Worm (Caenorhabditis elegans) whole organism, midembryonic: ENCODE results near the gene far-5.

Experiments used
- T22C8.4 ChIP-seq: fragments of 200-800 bp; sonication (Bioruptor generic); IDR thresholded peaks from 2 replicates; pipeline ENCODE4 v1.3.6; 2022; ENCODE audit warnings: missing genetic modification characterization, missing compliant biosample characterization
- cog-1 ChIP-seq: sonication (generic microtip); optimal IDR thresholded peaks from 2 replicates; lab custom pipeline; 2016; ENCODE audit warnings: missing genetic modification characterization, missing compliant biosample characterization
- flt-1 ChIP-seq: fragments of 200-800 bp; sonication (Bioruptor generic); IDR thresholded peaks from 2 replicates; pipeline ENCODE4 v1.3.6; 2022; ENCODE audit warnings: missing genetic modification characterization, missing compliant biosample characterization
- klf-2 ChIP-seq: fragments of 200-800 bp; sonication (Bioruptor generic); conservative IDR thresholded peaks from 2 replicates; pipeline ENCODE4 v1.3.6; 2022; ENCODE audit warnings: missing genetic modification reagents, missing genetic modification characterization, missing compliant biosample characterization
- med-1 ChIP-seq: sonication (generic microtip); optimal IDR thresholded peaks from 2 replicates; lab custom pipeline; 2017; ENCODE audit warnings: missing genetic modification characterization, mild to moderate bottlenecking, missing compliant biosample characterization, antibody characterized with exemption, missing genetic modification reagents; ENCODE audit not compliant: insufficient read depth
- ref-1 ChIP-seq: fragments of 200-800 bp; sonication (Bioruptor generic); conservative IDR thresholded peaks from 2 replicates; pipeline ENCODE4 v1.3.6; 2022; ENCODE audit warnings: missing genetic modification reagents, missing genetic modification characterization, missing compliant biosample characterization
- tab-1 ChIP-seq: fragments of 200-800 bp; sonication (Bioruptor generic); IDR thresholded peaks from 2 replicates; pipeline ENCODE4 v1.3.6; 2022; ENCODE audit warnings: missing genetic modification characterization, missing compliant biosample characterization
- ztf-23 ChIP-seq: fragments of 200-800 bp; sonication (Bioruptor generic); IDR thresholded peaks from 2 replicates; pipeline ENCODE4 v1.3.6; 2022; ENCODE audit warnings: missing genetic modification reagents, missing genetic modification characterization, missing compliant biosample characterization
- ztf-29 ChIP-seq: fragments of 200-800 bp; sonication (Bioruptor generic); IDR thresholded peaks from 2 replicates; pipeline ENCODE4 v1.3.6; 2022; ENCODE audit warnings: missing genetic modification reagents, missing genetic modification characterization, missing compliant biosample characterization

The far-5 gene

ce11 chrV:12995269-12995668 lies at the start of gene far-5:
Gene far-5, plus strand, starts transcription at chrV:12995569.
- TF ChIP-seq flt-1 (no peak), klf-2 (GFP tag; lab: Robert Waterston, UW) (no peak), ref-1 (GFP tag; lab: Robert Waterston, UW) (no peak), cog-1 (tag; lab: Kevin White, UChicago) (no peak), tab-1 (GFP tag; lab: Robert Waterston, UW) (no peak), med-1 (no peak), ztf-29 (no peak), ztf-23 (GFP tag; lab: Robert Waterston, UW) (no peak), T22C8.4 (GFP tag; lab: Robert Waterston, UW) (no peak)

ce11 chrV:12949607-12950006 lies 45.8 kb upstream of the far-5 start, which contains the start of gene T16G1.13:
Gene T16G1.13, plus strand, starts transcription at chrV:12949907.
- TF ChIP-seq flt-1 (no peak), cog-1 (tag; lab: Kevin White, UChicago) (no peak), tab-1 (GFP tag; lab: Robert Waterston, UW) (no peak), T22C8.4 (GFP tag; lab: Robert Waterston, UW) (no peak), ztf-29 (no peak), med-1 (no peak), klf-2 (GFP tag; lab: Robert Waterston, UW) (no peak)

ce11 chrV:12950812-12951528 lies 44.4 kb upstream of the far-5 start, which contains the start of the genes T16G1.9 and T16G1.18:
Gene T16G1.9, minus strand, starts transcription at chrV:12950862.
Gene T16G1.18, plus strand, starts transcription at chrV:12951304.
- peak; percentile 35 for TF ChIP-seq cog-1 (tag; lab: Kevin White, UChicago)
- TF ChIP-seq ztf-29, result no peak
- TF ChIP-seq T22C8.4 (GFP tag; lab: Robert Waterston, UW), result no peak

ce11 chrV:12952287-12952686 lies 43.1 kb upstream of the far-5 start, which contains the start of gene pqn-68:
Gene pqn-68, plus strand, starts transcription at chrV:12952636.
- TF ChIP-seq T22C8.4 (GFP tag; lab: Robert Waterston, UW), result no peak
- TF ChIP-seq cog-1 (tag; lab: Kevin White, UChicago), result no peak
- no peak for TF ChIP-seq med-1

- TF ChIP-seq ref-1 (GFP tag; lab: Robert Waterston, UW) (no peak), tab-1 (GFP tag; lab: Robert Waterston, UW) (no peak)
Observed at ce11 chrV:12953702-12954101, 41.7 kb upstream of the far-5 start, which contains the start of gene eif-3.K. Gene eif-3.K, plus strand, starts transcription at chrV:12954002.

ce11 chrV:12954261-12954660 lies 41.1 kb upstream of the far-5 start:
- TF ChIP-seq flt-1 (no peak), T22C8.4 (GFP tag; lab: Robert Waterston, UW) (no peak), med-1 (no peak), tab-1 (GFP tag; lab: Robert Waterston, UW) (no peak), ref-1 (GFP tag; lab: Robert Waterston, UW) (no peak), ztf-29 (no peak), cog-1 (tag; lab: Kevin White, UChicago) (no peak), ztf-23 (GFP tag; lab: Robert Waterston, UW) (no peak), klf-2 (GFP tag; lab: Robert Waterston, UW) (no peak)

ce11 chrV:12961085-12961560 lies 34.2 kb upstream of the far-5 start, which contains the start of gene mpst-7:
Gene mpst-7, minus strand, starts transcription at chrV:12961135.
- TF ChIP-seq ztf-23 (GFP tag; lab: Robert Waterston, UW) (no peak), ref-1 (GFP tag; lab: Robert Waterston, UW) (no peak), T22C8.4 (GFP tag; lab: Robert Waterston, UW) (no peak), klf-2 (GFP tag; lab: Robert Waterston, UW) (no peak), ztf-29 (no peak), med-1 (no peak), flt-1 (no peak), tab-1 (GFP tag; lab: Robert Waterston, UW) (no peak), cog-1 (tag; lab: Kevin White, UChicago) (no peak)

- TF ChIP-seq ztf-29 (no peak), tab-1 (GFP tag; lab: Robert Waterston, UW) (no peak)
Observed at ce11 chrV:12963192-12963591, 32.2 kb upstream of the far-5 start, which contains the start of gene hrg-9. Gene hrg-9, minus strand, starts transcription at chrV:12963343.

ce11 chrV:12964076-12964475 lies 31.3 kb upstream of the far-5 start, which contains the start of gene srd-35:
Gene srd-35, plus strand, starts transcription at chrV:12964376.
- no peak for TF ChIP-seq tab-1 (GFP tag; lab: Robert Waterston, UW)
- TF ChIP-seq ztf-23 (GFP tag; lab: Robert Waterston, UW), result no peak
- TF ChIP-seq cog-1 (tag; lab: Kevin White, UChicago), result no peak
- TF ChIP-seq klf-2 (GFP tag; lab: Robert Waterston, UW), result no peak
- TF ChIP-seq ztf-29, result no peak
- no peak for TF ChIP-seq T22C8.4 (GFP tag; lab: Robert Waterston, UW)
- TF ChIP-seq ref-1 (GFP tag; lab: Robert Waterston, UW), result no peak
- TF ChIP-seq med-1, result no peak
- TF ChIP-seq flt-1, result no peak

- TF ChIP-seq ztf-29, result no peak
- no peak for TF ChIP-seq ztf-23 (GFP tag; lab: Robert Waterston, UW)
Observed at ce11 chrV:12967110-12967509, 28.3 kb upstream of the far-5 start, which contains the start of gene R186.3. Gene R186.3, minus strand, starts transcription at chrV:12967210.

- peak; percentile 52 for TF ChIP-seq cog-1 (tag; lab: Kevin White, UChicago)
Observed at ce11 chrV:12967925-12968327, 27.4 kb upstream of the far-5 start, which contains the start of gene R186.8. Gene R186.8, minus strand, starts transcription at chrV:12967982.
